Fruit fly (Drosophila melanogaster): ENCODE data around the gene CG11122.

Gene CG11122

DNA sequence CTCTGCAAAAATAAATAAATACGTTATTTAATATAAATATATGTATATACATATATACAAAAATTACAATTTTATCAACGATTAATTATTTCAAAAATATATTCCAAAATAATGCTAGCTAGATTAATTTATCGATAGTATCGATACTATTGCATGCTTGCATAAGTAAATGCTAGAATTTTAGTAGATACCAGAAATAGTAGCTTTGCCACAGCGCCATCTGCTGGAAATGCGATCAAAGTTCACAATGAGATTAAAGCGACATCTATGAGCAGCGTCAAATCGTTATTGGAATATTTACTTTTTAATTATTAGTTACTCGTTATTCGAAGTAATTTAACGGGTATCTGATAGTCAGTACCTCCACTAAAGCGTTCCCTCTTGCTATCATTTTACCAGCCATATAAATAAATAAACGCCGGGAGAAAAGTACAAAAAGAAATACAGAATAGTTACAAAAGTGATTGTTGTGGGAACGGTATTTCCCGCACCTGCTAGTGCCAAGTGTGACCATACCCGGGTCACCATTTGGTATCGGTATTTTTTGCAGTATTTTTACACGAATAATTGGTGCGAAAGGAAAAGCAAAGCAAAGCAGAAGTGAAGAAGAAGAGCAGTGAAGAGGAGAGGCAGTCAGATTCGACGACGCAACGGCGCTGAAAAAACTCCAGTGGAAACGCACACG lies 29.4 kb upstream of the CG11122 start, which contains the start of the genes rtv and Dlic (continued):
- TF ChIP-seq Usf (GFP tag; optimal IDR thresholded peaks at IDR 0.05) (no peak), E2f2 (GFP tag; IDR thresholded peaks at IDR 0.05) (peak; percentile 48; the same call in 1 of the 2 replicates), esg (GFP tag; conservative IDR thresholded peaks at IDR 0.05) (no peak), CG8290 (GFP tag; optimal IDR thresholded peaks at IDR 0.05) (peak; percentile 52), CG8290 (tag; optimal IDR thresholded peaks at IDR 0.05) (peak; percentile 17 to 23), ems (GFP tag; optimal IDR thresholded peaks at IDR 0.05) (no peak), hbn (GFP tag; IDR thresholded peaks at IDR 0.05; ENCODE audit: partially characterized antibody) (peak; percentile 82), fd3F (GFP tag; optimal IDR thresholded peaks at IDR 0.05) (no peak), Meics (GFP tag; optimal IDR thresholded peaks at IDR 0.05) (peak; percentile 7), H2.0 (GFP tag; IDR thresholded peaks at IDR 0.05) (no peak), CG6689 (GFP tag; IDR thresholded peaks at IDR 0.05) (no peak), CG10979 (tag; optimal IDR thresholded peaks at IDR 0.05) (no peak), Side (GFP tag; optimal IDR thresholded peaks at IDR 0.05) (no peak), D (optimal IDR thresholded peaks at IDR 0.05) (no peak), D (GFP tag; optimal IDR thresholded peaks at IDR 0.05) (no peak), CG18011 (GFP tag; optimal IDR thresholded peaks at IDR 0.05) (no peak), CG34376 (GFP tag; optimal IDR thresholded peaks at IDR 0.05) (no peak), gfzf (GFP tag; optimal IDR thresholded peaks at IDR 0.05) (peak; percentile 72), zen (tag; optimal IDR thresholded peaks at IDR 0.05) (peak; percentile 38), bigmax (GFP tag; optimal IDR thresholded peaks at IDR 0.05) (no peak), trem (tag; optimal IDR thresholded peaks at IDR 0.05) (peak; percentile 46), CG2202 (tag; optimal IDR thresholded peaks at IDR 0.05) (no peak), Aef1 (GFP tag; IDR thresholded peaks at IDR 0.05) (no peak), Dbx (GFP tag; IDR thresholded peaks at IDR 0.05) (no peak), CG16813 (GFP tag; IDR thresholded peaks at IDR 0.05; ENCODE audit: partially characterized antibody) (peak; percentile 73), croc (GFP tag; conservative IDR thresholded peaks at IDR 0.05) (no peak), CG10959 (GFP tag; IDR thresholded peaks at IDR 0.05) (no peak), bbx (GFP tag; IDR thresholded peaks at IDR 0.05; ENCODE audit: partially characterized antibody) (peak; percentile 57; the same call in 1 of the 2 replicates), tio (GFP tag; optimal IDR thresholded peaks at IDR 0.05) (no peak), CG8944 (GFP tag; optimal IDR thresholded peaks at IDR 0.05) (no peak), Opbp (GFP tag; IDR thresholded peaks at IDR 0.05; ENCODE audit: partially characterized antibody) (0 out of 3 replicates have a peak, but pooled peaks have one; percentile 47), CG8478 (optimal IDR thresholded peaks at IDR 0.05) (no peak), CG30403 (GFP tag; optimal IDR thresholded peaks at IDR 0.05) (peak; percentile 54), CG1529 (GFP tag; optimal IDR thresholded peaks at IDR 0.05) (no peak), CG11504 (tag; optimal IDR thresholded peaks at IDR 0.05) (peak; percentile 44), CG10274 (GFP tag; optimal IDR thresholded peaks at IDR 0.05) (no peak), Gsc (GFP tag; IDR thresholded peaks at IDR 0.05) (no peak), ssp (GFP tag; IDR thresholded peaks at IDR 0.05) (peak; percentile 52), CG4707 (GFP tag; optimal IDR thresholded peaks at IDR 0.05) (no peak), Lim3 (GFP tag; IDR thresholded peaks at IDR 0.05) (no peak), CG11085 (GFP tag; IDR thresholded peaks at IDR 0.05) (no peak), CG11093 (GFP tag; IDR thresholded peaks at IDR 0.05) (no peak), dan (GFP tag; IDR thresholded peaks at IDR 0.05) (no peak), cas (GFP tag; IDR thresholded peaks at IDR 0.05) (no peak), CG1603 (tag; optimal IDR thresholded peaks at IDR 0.05) (peak; percentile 23), CG12659 (GFP tag; optimal IDR thresholded peaks at IDR 0.05) (peak; percentile 72), exex (tag; optimal IDR thresholded peaks at IDR 0.05) (peak; percentile 20), stc (GFP tag; IDR thresholded peaks at IDR 0.05) (no peak), slbo (GFP tag; IDR thresholded peaks at IDR 0.05) (peak; percentile 43; the same call in 1 of the 2 replicates), en (GFP tag; optimal IDR thresholded peaks at IDR 0.05) (no peak), insv (GFP tag; optimal IDR thresholded peaks at IDR 0.05) (peak in 1 of 2 experiments; percentile 46)

Data from whole organism, embryonic.